Fruit fly (Drosophila melanogaster) whole organism, embryonic: ENCODE data around the gene PH4alphaSG2.

ENCODE experiments used
- ATbp ChIP-seq: fragments of 200-800 bp; sonication (Bioruptor generic); optimal IDR thresholded peaks from 2 replicates; lab custom pipeline; 2017; ENCODE audit warnings: missing biosample characterization, mild to moderate bottlenecking, missing genetic modification characterization, missing genetic modification reagents
- Atf3 ChIP-seq: fragments of 200-800 bp; sonication (Bioruptor generic); optimal IDR thresholded peaks from 3 replicates; lab custom pipeline; 2016; ENCODE audit warnings: missing biosample characterization, missing genetic modification characterization
- BtbVII ChIP-seq: fragments of 200-800 bp; sonication (Bioruptor generic); optimal IDR thresholded peaks from 3 replicates; lab custom pipeline; 2017; ENCODE audit warnings: missing biosample characterization, mild to moderate bottlenecking, missing genetic modification characterization
- CG10462 ChIP-seq: fragments of 200-800 bp; sonication (Bioruptor generic); optimal IDR thresholded peaks from 2 replicates; lab custom pipeline; 2016; ENCODE audit warnings: missing biosample characterization, missing genetic modification characterization
- CG11723 ChIP-seq: fragments of 200-800 bp; sonication (Bioruptor generic); optimal IDR thresholded peaks from 2 replicates; lab custom pipeline; 2017; ENCODE audit warnings: missing biosample characterization, mild to moderate bottlenecking, missing genetic modification characterization
- CG16813 ChIP-seq: fragments of 200-800 bp; sonication (Bioruptor generic); IDR thresholded peaks from 3 replicates; pipeline ENCODE4 v1.3.6; 2022; ENCODE audit warnings: missing biosample characterization, missing genetic modification characterization; ENCODE audit not compliant: partially characterized antibody
- CG16815 ChIP-seq: fragments of 200-800 bp; sonication (Bioruptor generic); optimal IDR thresholded peaks from 3 replicates; lab custom pipeline; 2017; ENCODE audit warnings: missing biosample characterization, mild to moderate bottlenecking, missing genetic modification characterization
- CG1792 ChIP-seq: fragments of 200-800 bp; sonication (Bioruptor generic); optimal IDR thresholded peaks from 2 replicates; lab custom pipeline; 2016; ENCODE audit warnings: missing biosample characterization, missing genetic modification characterization
- CG3163 ChIP-seq: fragments of 200-800 bp; sonication (Bioruptor generic); optimal IDR thresholded peaks from 3 replicates; lab custom pipeline; 2016; ENCODE audit warnings: missing biosample characterization, missing genetic modification characterization
- CG42726 ChIP-seq: fragments of 200-800 bp; sonication (Bioruptor generic); IDR thresholded peaks from 2 replicates; pipeline ENCODE4 v1.3.6; 2022; ENCODE audit warnings: missing biosample characterization, missing genetic modification characterization; ENCODE audit not compliant: partially characterized antibody
- CG4282 ChIP-seq: fragments of 200-800 bp; sonication (Bioruptor generic); optimal IDR thresholded peaks from 2 replicates; lab custom pipeline; 2016; ENCODE audit warnings: missing biosample characterization, missing genetic modification characterization
- CG4424 ChIP-seq: fragments of 200-800 bp; sonication (Bioruptor generic); optimal IDR thresholded peaks from 3 replicates; lab custom pipeline; 2016; ENCODE audit warnings: missing biosample characterization, missing genetic modification characterization
- CG4820 ChIP-seq: fragments of 200-800 bp; sonication (Bioruptor generic); optimal IDR thresholded peaks from 3 replicates; lab custom pipeline; 2016; ENCODE audit warnings: missing biosample characterization, missing genetic modification characterization
- CG6272 ChIP-seq: fragments of 200-800 bp; sonication (Bioruptor generic); IDR thresholded peaks from 2 replicates; pipeline ENCODE4 v1.3.6; 2022; ENCODE audit warnings: missing biosample characterization, missing genetic modification characterization
- CG6765 ChIP-seq: fragments of 200-800 bp; sonication (Bioruptor generic); optimal IDR thresholded peaks from 3 replicates; lab custom pipeline; 2017; ENCODE audit warnings: missing biosample characterization, mild to moderate bottlenecking, missing genetic modification characterization
- CG6854 ChIP-seq: fragments of 200-800 bp; sonication (Bioruptor generic); optimal IDR thresholded peaks from 3 replicates; lab custom pipeline; 2017; ENCODE audit warnings: missing biosample characterization, mild to moderate bottlenecking, missing genetic modification characterization
- CG8944 ChIP-seq: fragments of 200-800 bp; sonication (Bioruptor generic); optimal IDR thresholded peaks from 3 replicates; lab custom pipeline; 2016; ENCODE audit warnings: missing biosample characterization, missing genetic modification characterization
- CG9437 ChIP-seq: fragments of 200-800 bp; sonication (Bioruptor generic); optimal IDR thresholded peaks from 2 replicates; lab custom pipeline; 2018; ENCODE audit warnings: missing biosample characterization, mild to moderate bottlenecking, missing genetic modification characterization
- D ChIP-seq, 2 experiments: fragments of 200-800 bp in 1 of 2; fragments of >200 bp in 1 of 2; sonication (Bioruptor generic) in 1 of 2; optimal IDR thresholded peaks; 2 replicates in 1 of 2; 3 replicates in 1 of 2; lab custom pipeline; 2017; ENCODE audit warnings: mild to moderate bottlenecking in 1 of 2, missing biosample characterization in 1 of 2, missing genetic modification characterization in 1 of 2, missing genetic modification reagents in 1 of 2
- D19A ChIP-seq: fragments of 200-800 bp; optimal IDR thresholded peaks from 3 replicates; lab custom pipeline; 2019; ENCODE audit warnings: missing biosample characterization, mild to moderate bottlenecking, missing genetic modification characterization, moderate library complexity
- Dfd ChIP-seq, 2 experiments: fragments of >200 bp; optimal IDR thresholded peaks; 2 replicates each; lab custom pipeline; 2017; ENCODE audit warnings: missing biosample characterization in 2 of 2, missing genetic modification characterization in 2 of 2
- Doc3 ChIP-seq: fragments of 200-800 bp; sonication (Bioruptor generic); IDR thresholded peaks from 3 replicates; pipeline ENCODE4 v1.3.6; 2022; ENCODE audit warnings: missing biosample characterization, missing genetic modification characterization; ENCODE audit not compliant: partially characterized antibody
- E2f1 ChIP-seq: fragments of 200-800 bp; sonication (Bioruptor generic); IDR thresholded peaks from 2 replicates; pipeline ENCODE4 v1.3.6; 2022; ENCODE audit warnings: missing biosample characterization, missing genetic modification characterization
- Gug ChIP-seq: fragments of 200-800 bp; sonication (Bioruptor generic); IDR thresholded peaks from 4 replicates; pipeline ENCODE4 v1.3.6; 2022; ENCODE audit warnings: missing biosample characterization, missing genetic modification characterization
- HLH3B ChIP-seq: fragments of 200-800 bp; sonication (Bioruptor generic); IDR thresholded peaks from 2 replicates; pipeline ENCODE4 v1.3.6; 2022; ENCODE audit warnings: missing biosample characterization, missing genetic modification characterization
- Hand ChIP-seq: fragments of 200-800 bp; sonication (Bioruptor generic); optimal IDR thresholded peaks from 2 replicates; lab custom pipeline; 2017; ENCODE audit warnings: mild to moderate bottlenecking, missing biosample characterization, missing genetic modification reagents, missing genetic modification characterization
- Hey ChIP-seq: fragments of 200-800 bp; sonication (Bioruptor generic); optimal IDR thresholded peaks from 3 replicates; lab custom pipeline; 2018; ENCODE audit warnings: missing biosample characterization, mild to moderate bottlenecking, missing genetic modification characterization
- Hmr ChIP-seq: fragments of 200-800 bp; sonication (Bioruptor generic); optimal IDR thresholded peaks from 3 replicates; lab custom pipeline; 2017; ENCODE audit warnings: mild to moderate bottlenecking, missing biosample characterization, missing genetic modification reagents, missing genetic modification characterization
- Hmx ChIP-seq: fragments of 200-800 bp; sonication (Bioruptor generic); optimal IDR thresholded peaks from 2 replicates; lab custom pipeline; 2016; ENCODE audit warnings: missing biosample characterization, missing genetic modification characterization
- Kr ChIP-seq: fragments of 200-800 bp; sonication (Bioruptor generic); optimal IDR thresholded peaks from 2 replicates; lab custom pipeline; 2017; ENCODE audit warnings: missing biosample characterization, mild to moderate bottlenecking, missing genetic modification characterization
- Poxn ChIP-seq: fragments of 200-800 bp; sonication (Bioruptor generic); IDR thresholded peaks from 2 replicates; pipeline ENCODE4 v1.3.6; 2022; ENCODE audit warnings: missing biosample characterization, missing genetic modification characterization
- Ravus ChIP-seq: fragments of 200-800 bp; sonication (Bioruptor generic); IDR thresholded peaks from 2 replicates; pipeline ENCODE4 v1.3.6; 2022; ENCODE audit warnings: missing biosample characterization, missing genetic modification characterization
- Scr ChIP-seq: fragments of 200-800 bp; sonication (Bioruptor generic); IDR thresholded peaks from 2 replicates; pipeline ENCODE4 v1.3.6; 2022; ENCODE audit warnings: missing biosample characterization, missing genetic modification characterization; ENCODE audit not compliant: partially characterized antibody
- Sin3A ChIP-seq: fragments of >200 bp; optimal IDR thresholded peaks from 2 replicates; lab custom pipeline; 2018
- Spps ChIP-seq: fragments of 200-800 bp; sonication (Bioruptor generic); optimal IDR thresholded peaks from 2 replicates; lab custom pipeline; 2018; ENCODE audit warnings: missing biosample characterization, mild to moderate bottlenecking, missing genetic modification characterization
- Sry-β ChIP-seq: fragments of 200-800 bp; sonication (Bioruptor generic); optimal IDR thresholded peaks from 2 replicates; lab custom pipeline; 2018; ENCODE audit warnings: missing biosample characterization, mild to moderate bottlenecking, missing genetic modification characterization, moderate library complexity
- ase ChIP-seq: fragments of 200-800 bp; sonication (Bioruptor generic); IDR thresholded peaks from 3 replicates; pipeline ENCODE4 v1.3.6; 2022; ENCODE audit warnings: missing biosample characterization, missing genetic modification characterization
- ato ChIP-seq: fragments of 200-800 bp; sonication (Bioruptor generic); IDR thresholded peaks from 2 replicates; pipeline ENCODE4 v1.3.6; 2022; ENCODE audit warnings: missing biosample characterization, missing genetic modification characterization; ENCODE audit not compliant: partially characterized antibody
- bigmax ChIP-seq: fragments of 200-800 bp; sonication (Bioruptor generic); optimal IDR thresholded peaks from 2 replicates; lab custom pipeline; 2018; ENCODE audit warnings: missing biosample characterization, mild to moderate bottlenecking, missing genetic modification characterization
- dm ChIP-seq: fragments of 200-800 bp; sonication (Bioruptor generic); optimal IDR thresholded peaks from 3 replicates; lab custom pipeline; 2016; ENCODE audit warnings: missing biosample characterization, missing genetic modification characterization
- fd3F ChIP-seq: fragments of 200-800 bp; sonication (Bioruptor generic); optimal IDR thresholded peaks from 2 replicates; lab custom pipeline; 2018; ENCODE audit warnings: missing biosample characterization, mild to moderate bottlenecking, missing genetic modification characterization, moderate library complexity
- gfzf ChIP-seq: fragments of 200-800 bp; sonication (Bioruptor generic); optimal IDR thresholded peaks from 2 replicates; lab custom pipeline; 2016; ENCODE audit warnings: missing biosample characterization, mild to moderate bottlenecking, missing genetic modification characterization, moderate library complexity
- lab ChIP-seq: fragments of 200-800 bp; sonication (Bioruptor generic); optimal IDR thresholded peaks from 3 replicates; lab custom pipeline; 2017; ENCODE audit warnings: missing biosample characterization, missing genetic modification characterization, mild to moderate bottlenecking, moderate library complexity, missing genetic modification reagents
- lilli ChIP-seq: fragments of 200-800 bp; sonication (Bioruptor generic); optimal IDR thresholded peaks from 3 replicates; lab custom pipeline; 2016; ENCODE audit warnings: missing biosample characterization, missing genetic modification characterization
- lola ChIP-seq, 3 experiments: fragments of >200 bp in 2 of 3; fragments of 200-800 bp in 1 of 3; sonication (Bioruptor generic) in 1 of 3; optimal IDR thresholded peaks; 2 replicates each; lab custom pipeline; 2017 to 2019; ENCODE audit warnings: missing biosample characterization in 3 of 3, missing genetic modification characterization in 3 of 3, mild to moderate bottlenecking in 1 of 3, moderate library complexity in 1 of 3
- nom ChIP-seq: fragments of 200-800 bp; sonication (Bioruptor generic); optimal IDR thresholded peaks from 2 replicates; lab custom pipeline; 2017; ENCODE audit warnings: missing biosample characterization, missing genetic modification characterization, mild to moderate bottlenecking, moderate library complexity, missing genetic modification reagents
- onecut ChIP-seq: fragments of 200-800 bp; sonication (Bioruptor generic); IDR thresholded peaks from 2 replicates; pipeline ENCODE4 v1.3.6; 2022; ENCODE audit warnings: missing biosample characterization, missing genetic modification characterization
- phol ChIP-seq: fragments of 200-800 bp; sonication (Bioruptor generic); optimal IDR thresholded peaks from 3 replicates; lab custom pipeline; 2018; ENCODE audit warnings: missing biosample characterization, mild to moderate bottlenecking, missing genetic modification characterization, moderate library complexity
- ro ChIP-seq: fragments of 200-800 bp; sonication (Bioruptor generic); IDR thresholded peaks from 2 replicates; pipeline ENCODE4 v1.3.6; 2022; ENCODE audit warnings: missing biosample characterization, missing genetic modification characterization
- row ChIP-seq: fragments of 200-800 bp; sonication (Bioruptor generic); IDR thresholded peaks from 3 replicates; pipeline ENCODE4 v1.3.6; 2022; ENCODE audit warnings: missing biosample characterization, missing genetic modification characterization

The PH4alphaSG2 gene

DNA sequence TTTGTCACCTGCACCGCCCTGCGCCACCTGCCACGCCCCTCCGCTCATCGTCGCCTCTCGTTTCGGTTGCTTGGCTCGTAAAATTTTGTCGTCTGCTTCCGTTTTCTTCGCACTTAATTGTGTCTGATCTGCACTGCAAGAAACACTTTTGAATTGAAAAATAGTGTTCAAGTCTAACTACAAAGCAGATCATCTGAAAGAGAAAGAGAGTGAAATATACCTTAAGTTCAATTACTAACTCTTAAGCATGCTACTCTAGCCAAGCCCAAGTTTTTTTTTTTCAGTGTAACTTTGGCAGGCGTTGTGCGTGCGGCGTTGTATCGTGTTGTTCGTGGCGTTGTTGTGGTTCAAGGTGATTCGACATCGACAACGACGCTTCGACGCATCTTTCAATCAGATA lies 50.3 kb downstream of the PH4alphaSG2 start (continued):
- TF ChIP-seq CG4282 (GFP tag; lab: Kevin White, UChicago), result peak; percentile 92
- TF ChIP-seq bigmax (GFP tag; lab: Kevin White, UChicago), result no peak
- peak; percentile 89 for TF ChIP-seq phol (tag; lab: Kevin White, UChicago)
- peak; percentile 86 for TF ChIP-seq onecut (GFP tag; lab: Robert Waterston, UW)
- TF ChIP-seq Scr (GFP tag; lab: Robert Waterston, UW), result no peak
- TF ChIP-seq dm (GFP tag; lab: Kevin White, UChicago), result peak; percentile 82
- TF ChIP-seq CG8944 (GFP tag; lab: Kevin White, UChicago), result peak; percentile 92
- peak; percentile 48 for TF ChIP-seq Hmx
- peak; percentile 63 for TF ChIP-seq Ravus (GFP tag; lab: Robert Waterston, UW)
- TF ChIP-seq ase (GFP tag; lab: Robert Waterston, UW), result peak; percentile 88
- no peak for TF ChIP-seq Sin3A (lab: Kevin White, UChicago)
- TF ChIP-seq lola (GFP tag; optimal IDR thresholded peaks at IDR 0.05; lab: Kevin White, UChicago), result peak in 1 of 3 experiments; percentile 67
- peak; percentile 83 for TF ChIP-seq ro (GFP tag; lab: Robert Waterston, UW)
- TF ChIP-seq CG10462 (GFP tag; lab: Kevin White, UChicago), result peak; percentile 83
- peak; percentile 87 for TF ChIP-seq Hand (GFP tag; lab: Kevin White, UChicago)
- peak; percentile 93 for TF ChIP-seq CG4424 (GFP tag; lab: Kevin White, UChicago)
- peak; percentile 79 for TF ChIP-seq CG9437 (GFP tag; lab: Kevin White, UChicago)
- no peak for TF ChIP-seq CG16813 (GFP tag; lab: Robert Waterston, UW)
- TF ChIP-seq fd3F, result peak; percentile 93
- TF ChIP-seq CG3163 (GFP tag; lab: Kevin White, UChicago), result peak; percentile 67
- no peak for TF ChIP-seq Sry-β
- no peak for TF ChIP-seq Dfd (GFP tag; optimal IDR thresholded peaks at IDR 0.05; lab: Kevin White, UChicago)
- TF ChIP-seq Kr (GFP tag; lab: Kevin White, UChicago), result no peak
- peak; percentile 89 for TF ChIP-seq CG6854 (GFP tag; lab: Kevin White, UChicago)
- no peak for TF ChIP-seq D (optimal IDR thresholded peaks at IDR 0.05; lab: Kevin White, UChicago)
- TF ChIP-seq D (GFP tag; optimal IDR thresholded peaks at IDR 0.05; lab: Kevin White, UChicago), result peak; percentile 87
- peak; percentile 90 for TF ChIP-seq BtbVII (GFP tag; lab: Kevin White, UChicago)
- TF ChIP-seq CG42726 (GFP tag; lab: Robert Waterston, UW), result no peak
- TF ChIP-seq CG4820, result peak; percentile 93
- peak; percentile 97 for TF ChIP-seq lab
- TF ChIP-seq Atf3 (GFP tag; lab: Kevin White, UChicago), result peak; percentile 87
- TF ChIP-seq Hmr (GFP tag; lab: Kevin White, UChicago), result peak; percentile 93
- TF ChIP-seq Poxn (GFP tag; lab: Robert Waterston, UW), result peak; percentile 72
- no peak for TF ChIP-seq ato (GFP tag; lab: Robert Waterston, UW)
- TF ChIP-seq row, result peak; percentile 93
- peak; percentile 89 for TF ChIP-seq E2f1 (GFP tag; lab: Robert Waterston, UW)
- peak; percentile 92 for TF ChIP-seq ATbp
- TF ChIP-seq Spps (tag; lab: Kevin White, UChicago), result peak; percentile 71
- peak; percentile 77 for TF ChIP-seq Hey (tag; lab: Kevin White, UChicago)
- TF ChIP-seq CG1792, result peak; percentile 92
- TF ChIP-seq HLH3B (GFP tag; lab: Robert Waterston, UW), result peak; percentile 95
- peak; percentile 85 for TF ChIP-seq CG6272
- peak; percentile 74 for TF ChIP-seq CG16815
- TF ChIP-seq Doc3 (GFP tag; lab: Robert Waterston, UW), result no peak
- TF ChIP-seq lilli (GFP tag; lab: Kevin White, UChicago), result peak; percentile 94
- TF ChIP-seq gfzf (GFP tag; lab: Kevin White, UChicago), result peak; percentile 8
- TF ChIP-seq CG11723 (GFP tag; lab: Kevin White, UChicago), result peak; percentile 78
- no peak for TF ChIP-seq nom
- peak; percentile 87 for TF ChIP-seq CG6765 (GFP tag; lab: Kevin White, UChicago)
- TF ChIP-seq D19A (tag; lab: Kevin White, UChicago), result peak; percentile 73
- TF ChIP-seq Gug (GFP tag; lab: Robert Waterston, UW), result peak; percentile 93
